Worm (Caenorhabditis elegans): ENCODE data around the gene F19F10.3.
"Not testable (repeated sequence)": the region's sequence is repeated elsewhere in the genome, so short reads cannot be mapped to it uniquely, and the experiment has no call there.

The F19F10.3 gene

DNA sequence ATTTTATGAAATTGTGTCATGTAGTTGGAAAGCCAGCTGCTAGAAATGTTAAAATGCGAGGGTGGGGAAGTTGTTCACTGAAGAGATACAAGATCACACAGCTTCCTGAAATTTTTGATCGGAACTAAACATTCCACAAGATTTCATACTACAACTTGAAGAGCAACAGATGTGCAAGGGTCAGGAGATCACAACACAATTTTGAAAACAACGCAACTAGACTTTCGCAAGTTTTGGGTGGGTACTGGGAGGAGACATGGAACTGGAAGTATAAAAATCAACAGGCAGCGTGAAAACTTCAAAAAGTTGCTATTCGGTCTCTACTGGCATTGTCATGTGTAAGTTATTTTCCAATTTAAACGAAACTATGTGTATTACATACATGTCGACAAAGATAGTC is at the start of gene F19F10.3:
Gene F19F10.3 (plus strand): TSS at position 301 of the 400 bp plus-strand sequence.
- TF ChIP-seq nhr-28 (tag; optimal IDR thresholded peaks at IDR 0.05) = no peak
- no peak for TF ChIP-seq lsy-2 (tag; optimal IDR thresholded peaks at IDR 0.05)
- no peak for TF ChIP-seq tbx-8 (GFP tag; optimal IDR thresholded peaks at IDR 0.05)
- no peak for TF ChIP-seq elt-1 (tag; optimal IDR thresholded peaks at IDR 0.05; ENCODE audit: borderline replicate concordance, insufficient read depth)
- no peak for TF ChIP-seq nhr-2 (tag; optimal IDR thresholded peaks at IDR 0.05)

DNA sequence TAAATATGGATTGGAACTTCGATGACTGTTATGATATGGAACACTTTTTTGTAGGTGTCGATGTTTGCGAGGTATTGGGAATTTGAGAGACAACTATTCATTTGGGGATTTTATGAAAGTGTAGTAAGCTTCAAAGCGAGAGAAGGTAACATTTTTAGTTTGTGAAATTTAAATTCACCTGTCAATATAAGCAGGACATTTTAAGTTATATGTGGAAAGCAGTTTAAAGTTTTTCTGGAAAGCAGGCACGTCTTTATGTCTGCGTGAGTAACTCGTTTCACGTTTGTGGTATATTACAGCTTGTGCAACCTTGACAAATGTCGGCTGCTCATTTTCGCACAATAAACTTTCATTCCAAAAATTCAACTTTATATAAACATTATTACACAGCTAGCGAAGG is 47.6 kb upstream of the F19F10.3 start, which contains the start of gene srh-229:
Gene srh-229 (minus strand): TSS at position 101 of the 400 bp plus-strand sequence.
- TF ChIP-seq ceh-43 (GFP tag; optimal IDR thresholded peaks at IDR 0.05) (no peak), ztf-11 (tag; optimal IDR thresholded peaks at IDR 0.05) (no peak), unc-39 (tag; optimal IDR thresholded peaks at IDR 0.05) (no peak), cnd-1 (tag; optimal IDR thresholded peaks at IDR 0.05) (no peak), mls-2 (tag; optimal IDR thresholded peaks at IDR 0.05) (no peak), nhr-237 (tag; optimal IDR thresholded peaks at IDR 0.05) (no peak), elt-3 (tag; optimal IDR thresholded peaks at IDR 0.05) (no peak), snpc-4 (tag; optimal IDR thresholded peaks at IDR 0.05) (no peak), M03D4.4 (tag; optimal IDR thresholded peaks at IDR 0.05) (no peak), ces-1 (GFP tag; optimal IDR thresholded peaks at IDR 0.05) (no peak), ceh-39 (tag; optimal IDR thresholded peaks at IDR 0.05) (no peak), blmp-1 (tag; optimal IDR thresholded peaks at IDR 0.05) (no peak), unc-120 (tag; optimal IDR thresholded peaks at IDR 0.05; ENCODE audit: poor library complexity, severe bottlenecking) (no peak), drap-1 (GFP tag; optimal IDR thresholded peaks at IDR 0.05) (no peak)

DNA sequence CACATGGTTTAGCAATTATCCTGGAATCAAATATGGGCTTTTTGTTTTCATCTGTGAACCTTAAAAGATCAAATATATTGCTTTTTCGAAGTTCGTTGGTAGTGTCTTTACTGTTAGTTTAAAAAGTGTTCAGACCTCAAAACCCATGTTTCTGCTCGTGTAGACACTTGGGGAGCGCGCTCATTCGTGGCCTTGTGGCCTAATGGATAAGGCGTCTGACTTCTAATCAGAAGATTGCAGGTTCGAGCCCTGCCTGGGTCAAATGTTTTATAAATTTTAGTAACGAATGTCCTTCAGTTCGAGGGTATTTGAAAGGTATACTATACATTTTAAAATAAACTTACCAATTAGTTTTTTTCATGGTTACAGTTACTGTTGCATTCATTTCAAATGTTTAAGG is 45.7 kb upstream of the F19F10.3 start:
- TF ChIP-seq lin-32 (GFP tag; optimal IDR thresholded peaks at IDR 0.05) = no peak
- no peak for TF ChIP-seq unc-39 (tag; optimal IDR thresholded peaks at IDR 0.05)
- no peak for TF ChIP-seq nhr-28 (tag; optimal IDR thresholded peaks at IDR 0.05)
- TF ChIP-seq lin-13 (tag; optimal IDR thresholded peaks at IDR 0.05) = no peak
- TF ChIP-seq nhr-12 (tag; optimal IDR thresholded peaks at IDR 0.05) = no peak
- TF ChIP-seq ceh-83 (GFP tag; optimal IDR thresholded peaks at IDR 0.05) = no peak
- TF ChIP-seq nhr-2 (tag; optimal IDR thresholded peaks at IDR 0.05) = no peak
- TF ChIP-seq unc-120 (tag; optimal IDR thresholded peaks at IDR 0.05; ENCODE audit: poor library complexity, severe bottlenecking) = no peak
- TF ChIP-seq ham-2 (GFP tag; optimal IDR thresholded peaks at IDR 0.05) = no peak
- TF ChIP-seq nhr-76 (tag; optimal IDR thresholded peaks at IDR 0.05) = no peak

DNA sequence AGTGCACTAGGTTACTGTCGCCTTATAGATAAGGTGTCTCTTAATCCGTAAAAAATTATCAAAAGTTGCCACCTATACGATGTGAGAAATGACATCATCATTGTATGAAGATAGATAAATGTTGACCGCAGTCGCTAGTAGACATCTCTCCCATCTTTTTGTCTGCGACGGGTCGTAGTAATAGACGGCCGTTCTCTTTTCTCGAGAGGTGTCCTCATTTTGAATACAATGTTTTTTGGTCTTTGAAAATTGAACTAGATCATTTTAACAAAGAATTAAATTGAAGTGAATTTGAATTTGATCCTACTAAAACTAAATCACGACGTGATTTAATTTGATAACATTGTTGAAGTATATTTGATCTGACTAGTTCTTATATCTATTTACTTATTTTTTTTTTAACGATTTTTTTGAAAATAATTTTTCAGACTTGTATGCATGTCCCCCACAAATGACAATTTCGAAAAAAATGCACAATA is 43.3 kb upstream of the F19F10.3 start, which contains the start of the genes str-31 and nhr-172:
Gene str-31 (minus strand): TSS at position 101 of the 479 bp plus-strand sequence.
Gene nhr-172 (plus strand): TSS at position 429 of the 479 bp plus-strand sequence.
- peak; percentile 19 for TF ChIP-seq unc-62 (GFP tag; optimal IDR thresholded peaks at IDR 0.05)
- TF ChIP-seq pha-4 (tag; optimal IDR thresholded peaks at IDR 0.05) = no peak

DNA sequence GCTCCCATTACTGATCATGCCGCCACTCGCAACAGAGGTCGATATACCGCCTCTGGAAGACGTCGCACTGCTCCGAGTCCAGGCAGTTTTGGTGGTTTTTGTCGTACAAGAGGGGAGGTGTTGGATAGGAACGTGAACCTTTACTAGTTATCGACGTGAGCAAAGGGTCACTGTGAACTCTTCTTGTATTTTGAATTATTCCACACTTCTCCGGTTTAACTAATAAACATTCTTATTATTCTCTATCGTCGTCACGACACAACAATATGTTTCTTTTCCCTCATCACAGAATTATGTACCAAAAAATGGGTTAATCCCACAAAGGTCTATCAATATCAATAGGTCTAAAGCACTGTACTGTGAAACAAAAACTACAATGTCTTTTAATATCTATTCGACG is 40.5 kb upstream of the F19F10.3 start, which contains the start of gene nhr-171:
Gene nhr-171 (plus strand): TSS at position 301 of the 400 bp plus-strand sequence.
- not testable (repeated sequence) for TF ChIP-seq ceh-43 (GFP tag; optimal IDR thresholded peaks at IDR 0.05); bed-3 (GFP tag; optimal IDR thresholded peaks at IDR 0.05); lin-13 (tag; optimal IDR thresholded peaks at IDR 0.05)

DNA sequence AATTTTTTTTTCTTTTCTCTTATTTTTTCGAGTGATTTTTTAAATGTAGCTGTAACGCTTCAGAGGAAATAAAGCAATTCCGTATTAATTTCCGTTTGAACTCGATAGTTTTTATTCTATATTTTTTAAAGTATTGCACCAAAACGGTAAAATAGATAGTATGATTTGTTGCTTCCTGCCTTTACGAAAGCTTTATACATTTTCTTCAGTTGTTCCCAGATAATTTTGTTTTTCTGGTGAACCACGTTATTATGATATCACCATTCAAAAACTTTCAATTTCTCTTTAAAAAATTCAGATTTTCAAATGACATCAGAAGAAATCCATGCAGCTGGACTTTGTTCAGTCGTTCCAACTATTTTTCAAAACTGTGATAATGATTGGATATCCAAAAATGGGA is 37.0 kb upstream of the F19F10.3 start, which contains the start of gene srb-18:
Gene srb-18 (plus strand): TSS at position 301 of the 400 bp plus-strand sequence.
- TF ChIP-seq ceh-83 (GFP tag; optimal IDR thresholded peaks at IDR 0.05) = no peak
- no peak for TF ChIP-seq nhr-2 (tag; optimal IDR thresholded peaks at IDR 0.05)
- no peak for TF ChIP-seq nhr-12 (tag; optimal IDR thresholded peaks at IDR 0.05)
- TF ChIP-seq mls-2 (tag; optimal IDR thresholded peaks at IDR 0.05) = no peak
- TF ChIP-seq flh-1 (GFP tag; optimal IDR thresholded peaks at IDR 0.05) = no peak
- TF ChIP-seq ztf-11 (tag; optimal IDR thresholded peaks at IDR 0.05) = no peak
- no peak for TF ChIP-seq M03D4.4 (tag; optimal IDR thresholded peaks at IDR 0.05)
- no peak for TF ChIP-seq mab-5 (tag; optimal IDR thresholded peaks at IDR 0.05)
- no peak for TF ChIP-seq elt-1 (tag; optimal IDR thresholded peaks at IDR 0.05; ENCODE audit: borderline replicate concordance, insufficient read depth)
- TF ChIP-seq ces-1 (GFP tag; optimal IDR thresholded peaks at IDR 0.05) = no peak
- no peak for TF ChIP-seq ceh-43 (GFP tag; optimal IDR thresholded peaks at IDR 0.05)
- TF ChIP-seq tbx-8 (GFP tag; optimal IDR thresholded peaks at IDR 0.05) = no peak

Measured in whole organism, mixed stage, embryonic.